Worm (Caenorhabditis elegans) whole organism, L4 larva: ENCODE results near the gene ntp-1.

Source experiments
- F37D6.2 ChIP-seq: sonication (generic microtip); optimal IDR thresholded peaks from 2 replicates; lab custom pipeline; 2016; ENCODE audit warnings: mild to moderate bottlenecking, missing genetic modification characterization, missing compliant biosample characterization
- F44E2.7 ChIP-seq: fragments of 200-800 bp; sonication (Bioruptor generic); IDR thresholded peaks from 2 replicates; pipeline ENCODE4 v2.1.2; 2022; ENCODE audit warnings: missing genetic modification characterization, missing compliant biosample characterization
- F49E8.2 ChIP-seq: sonication (generic microtip); optimal IDR thresholded peaks from 2 replicates; lab custom pipeline; 2016; ENCODE audit warnings: missing compliant biosample characterization, mild to moderate bottlenecking, missing genetic modification characterization, borderline replicate concordance
- R02D3.7 ChIP-seq: fragments of 150-350 bp; sonication (generic microtip); optimal IDR thresholded peaks from 3 replicates; lab custom pipeline; 2014; ENCODE audit warnings: missing biosample characterization, missing genetic modification characterization
- T20F7.1 ChIP-seq: fragments of 200-800 bp; sonication (Bioruptor generic); optimal IDR thresholded peaks from 2 replicates; lab custom pipeline; 2018; ENCODE audit warnings: mild to moderate bottlenecking, missing genetic modification characterization, missing compliant biosample characterization
- Y5F2A.4 ChIP-seq: fragments of 200-800 bp; sonication (Bioruptor generic); optimal IDR thresholded peaks from 2 replicates; lab custom pipeline; 2018; ENCODE audit warnings: mild to moderate bottlenecking, missing genetic modification characterization, missing compliant biosample characterization
- Y75B8A.6 ChIP-seq: fragments of 200-800 bp; sonication (Bioruptor generic); IDR thresholded peaks from 2 replicates; pipeline ENCODE4 v1.3.6; 2022; ENCODE audit warnings: missing genetic modification reagents, missing genetic modification characterization, missing compliant biosample characterization
- arid-1 ChIP-seq: fragments of 200-800 bp; sonication (Bioruptor generic); conservative IDR thresholded peaks from 2 replicates; pipeline ENCODE4 v1.3.6; 2022; ENCODE audit warnings: missing genetic modification reagents, missing genetic modification characterization, missing compliant biosample characterization
- ceh-44 ChIP-seq: fragments of 200-800 bp; sonication (Bioruptor generic); IDR thresholded peaks from 2 replicates; pipeline ENCODE4 v1.3.6; 2022; ENCODE audit warnings: missing genetic modification reagents, missing genetic modification characterization, missing compliant biosample characterization
- ces-1 ChIP-seq: fragments of 150-350 bp; sonication (generic microtip); optimal IDR thresholded peaks from 4 replicates; lab custom pipeline; 2014; ENCODE audit warnings: missing biosample characterization, missing genetic modification reagents, missing genetic modification characterization
- cey-2 ChIP-seq: sonication (generic microtip); optimal IDR thresholded peaks from 3 replicates; lab custom pipeline; 2017; ENCODE audit warnings: missing genetic modification characterization, mild to moderate bottlenecking, missing compliant biosample characterization, antibody characterized with exemption, borderline replicate concordance; ENCODE audit not compliant: insufficient read depth
- daf-16 ChIP-seq, 3 experiments: sonication (generic microtip); optimal IDR thresholded peaks; 2 replicates each; lab custom pipeline; 2016 to 2017; ENCODE audit warnings: missing genetic modification characterization in 3 of 3, missing genetic modification reagents in 3 of 3, mild to moderate bottlenecking in 2 of 3, missing compliant biosample characterization in 2 of 3, missing biosample characterization in 1 of 3, moderate library complexity in 1 of 3
- daf-19 ChIP-seq: fragments of 200-800 bp; sonication (Bioruptor generic); conservative IDR thresholded peaks from 2 replicates; pipeline ENCODE4 v1.3.6; 2022; ENCODE audit warnings: missing genetic modification characterization, missing compliant biosample characterization
- dmd-6 ChIP-seq: fragments of 200-800 bp; sonication (Bioruptor generic); IDR thresholded peaks from 2 replicates; pipeline ENCODE4 v1.3.6; 2022; ENCODE audit warnings: missing genetic modification reagents, missing genetic modification characterization, missing compliant biosample characterization
- dmd-8 ChIP-seq: fragments of 200-800 bp; sonication (Bioruptor generic); IDR thresholded peaks from 2 replicates; pipeline ENCODE4 v1.3.6; 2022; ENCODE audit warnings: missing genetic modification characterization, missing compliant biosample characterization
- dmd-9 ChIP-seq: fragments of 200-800 bp; sonication (Bioruptor generic); IDR thresholded peaks from 2 replicates; pipeline ENCODE4 v1.3.6; 2022; ENCODE audit warnings: missing genetic modification reagents, missing genetic modification characterization, missing compliant biosample characterization
- duxl-1 ChIP-seq: sonication (generic microtip); optimal IDR thresholded peaks from 2 replicates; lab custom pipeline; 2016; ENCODE audit warnings: mild to moderate bottlenecking, missing genetic modification characterization, moderate library complexity, missing compliant biosample characterization; ENCODE audit not compliant: poor library complexity
- dve-1 ChIP-seq: sonication (generic microtip); optimal IDR thresholded peaks from 2 replicates; lab custom pipeline; 2017; ENCODE audit warnings: antibody characterized with exemption, mild to moderate bottlenecking, missing genetic modification characterization, missing compliant biosample characterization; ENCODE audit not compliant: insufficient read depth
- fos-1 ChIP-seq: fragments of 150-350 bp; optimal IDR thresholded peaks from 2 replicates; lab custom pipeline; 2014; ENCODE audit warnings: missing biosample characterization, missing genetic modification characterization
- gei-8 ChIP-seq: fragments of 200-800 bp; sonication (Bioruptor generic); optimal IDR thresholded peaks from 2 replicates; lab custom pipeline; 2018; ENCODE audit warnings: mild to moderate bottlenecking, missing genetic modification characterization, missing compliant biosample characterization
- hlh-11 ChIP-seq: fragments of 200-800 bp; sonication (Bioruptor generic); optimal IDR thresholded peaks from 2 replicates; lab custom pipeline; 2018; ENCODE audit warnings: mild to moderate bottlenecking, missing genetic modification characterization, missing compliant biosample characterization
- hlh-30 ChIP-seq: sonication (generic microtip); optimal IDR thresholded peaks from 2 replicates; lab custom pipeline; 2017; ENCODE audit warnings: antibody characterized with exemption, mild to moderate bottlenecking, missing genetic modification characterization, missing compliant biosample characterization; ENCODE audit not compliant: insufficient read depth
- lim-7 ChIP-seq: fragments of 200-800 bp; sonication (Bioruptor generic); IDR thresholded peaks from 2 replicates; pipeline ENCODE4 v1.3.6; 2022; ENCODE audit warnings: missing genetic modification characterization, missing compliant biosample characterization
- lin-38 ChIP-seq: fragments of 200-800 bp; sonication (Bioruptor generic); IDR thresholded peaks from 2 replicates; pipeline ENCODE4 v1.3.6; 2022; ENCODE audit warnings: missing genetic modification reagents, missing genetic modification characterization, missing compliant biosample characterization
- lin-39 ChIP-seq: fragments of 150-350 bp; optimal IDR thresholded peaks from 2 replicates; lab custom pipeline; 2014; ENCODE audit warnings: missing biosample characterization, missing genetic modification reagents, missing genetic modification characterization
- mdl-1 ChIP-seq, 2 experiments: fragments of 150-350 bp in 1 of 2; sonication (generic microtip) in 1 of 2; optimal IDR thresholded peaks; 2 replicates each; lab custom pipeline; 2014 to 2017; ENCODE audit warnings: missing biosample characterization in 2 of 2, missing genetic modification characterization in 2 of 2
- mdt-29 ChIP-seq: fragments of 200-800 bp; sonication (Bioruptor generic); IDR thresholded peaks from 2 replicates; pipeline ENCODE4 v1.3.6; 2022; ENCODE audit warnings: missing genetic modification reagents, missing genetic modification characterization, missing compliant biosample characterization
- mep-1 ChIP-seq: fragments of 150-350 bp; sonication (generic microtip); optimal IDR thresholded peaks from 3 replicates; lab custom pipeline; 2014; ENCODE audit warnings: missing biosample characterization, missing genetic modification characterization
- mes-2 ChIP-seq: sonication (generic microtip); optimal IDR thresholded peaks from 2 replicates; lab custom pipeline; 2016; ENCODE audit warnings: missing genotype, mild to moderate bottlenecking, missing genetic modification characterization, missing compliant biosample characterization; ENCODE audit not compliant: poor library complexity, severe bottlenecking
- mxl-3 ChIP-seq: fragments of 200-800 bp; sonication (Bioruptor generic); optimal IDR thresholded peaks from 2 replicates; lab custom pipeline; 2018; ENCODE audit warnings: mild to moderate bottlenecking, missing genetic modification characterization, missing compliant biosample characterization
- nhr-102 ChIP-seq: sonication (generic microtip); optimal IDR thresholded peaks from 2 replicates; lab custom pipeline; 2016; ENCODE audit warnings: mild to moderate bottlenecking, missing genetic modification characterization, moderate library complexity, missing compliant biosample characterization
- nhr-237 ChIP-seq: sonication (generic microtip); optimal IDR thresholded peaks from 2 replicates; lab custom pipeline; 2017; ENCODE audit warnings: missing biosample characterization, missing genetic modification characterization
- nhr-25 ChIP-seq: sonication (generic microtip); optimal IDR thresholded peaks from 2 replicates; lab custom pipeline; 2017; ENCODE audit warnings: missing genetic modification characterization, mild to moderate bottlenecking, missing compliant biosample characterization, antibody characterized with exemption, moderate library complexity, borderline replicate concordance; ENCODE audit not compliant: insufficient read depth
- nhr-28 ChIP-seq: fragments of 150-350 bp; optimal IDR thresholded peaks from 2 replicates; lab custom pipeline; 2014; ENCODE audit warnings: missing biosample characterization, missing genetic modification characterization
- nhr-77 ChIP-seq: fragments of 150-350 bp; optimal IDR thresholded peaks from 2 replicates; lab custom pipeline; 2014; ENCODE audit warnings: missing biosample characterization, missing genetic modification characterization
- pha-4 ChIP-seq, 2 experiments: fragments of 150-350 bp in 1 of 2; fragments of 200-800 bp in 1 of 2; sonication (Bioruptor generic) in 1 of 2; IDR thresholded peaks in 1 of 2; optimal IDR thresholded peaks in 1 of 2; 2 replicates each; pipeline versions ENCODE4 v1.3.6 to Lab custom; 2014 to 2022; ENCODE audit warnings: missing genetic modification characterization in 2 of 2, missing genetic modification reagents in 2 of 2, missing biosample characterization in 1 of 2, missing compliant biosample characterization in 1 of 2
- skn-1 ChIP-seq: fragments of 150-350 bp; optimal IDR thresholded peaks from 2 replicates; lab custom pipeline; 2014; ENCODE audit warnings: missing biosample characterization, missing genetic modification characterization
- snpc-1.2 ChIP-seq: fragments of 200-800 bp; sonication (Bioruptor generic); IDR thresholded peaks from 2 replicates; pipeline ENCODE4 v1.3.6; 2022; ENCODE audit warnings: missing genetic modification reagents, missing genetic modification characterization, missing compliant biosample characterization
- snpc-4 ChIP-seq: fragments of 150-350 bp; optimal IDR thresholded peaks from 2 replicates; lab custom pipeline; 2014; ENCODE audit warnings: missing biosample characterization, missing genetic modification characterization
- spr-3 ChIP-seq: fragments of 200-800 bp; sonication (Bioruptor generic); optimal IDR thresholded peaks from 2 replicates; lab custom pipeline; 2018; ENCODE audit warnings: mild to moderate bottlenecking, missing genetic modification characterization, missing compliant biosample characterization
- unc-62 ChIP-seq, 3 experiments: fragments of 150-350 bp in 1 of 3; sonication (generic microtip); optimal IDR thresholded peaks in 2 of 3; peaks in 1 of 3; 1 replicate in 1 of 3; 2 replicates in 2 of 3; lab custom pipeline; 2014 to 2017; ENCODE audit warnings: missing biosample characterization in 3 of 3, missing genetic modification characterization in 3 of 3, missing genetic modification reagents in 3 of 3, missing genotype in 1 of 3
- vab-7 ChIP-seq: fragments of 200-800 bp; sonication (Bioruptor generic); IDR thresholded peaks from 2 replicates; pipeline ENCODE4 v1.3.6; 2022; ENCODE audit warnings: missing genetic modification reagents, missing genetic modification characterization, missing compliant biosample characterization
- zag-1 ChIP-seq: fragments of 150-350 bp; optimal IDR thresholded peaks from 2 replicates; lab custom pipeline; 2014; ENCODE audit warnings: missing biosample characterization, missing genetic modification characterization
- zip-11 ChIP-seq: fragments of 200-800 bp; sonication (Bioruptor generic); IDR thresholded peaks from 2 replicates; pipeline ENCODE4 v1.3.6; 2022; ENCODE audit warnings: missing genetic modification characterization, missing compliant biosample characterization
- ztf-7 ChIP-seq: fragments of 150-350 bp; optimal IDR thresholded peaks from 2 replicates; lab custom pipeline; 2014; ENCODE audit warnings: missing biosample characterization, missing genetic modification characterization

Gene ntp-1

ce11 chrIV:7785506-7786065 lies 9.0 kb downstream of the ntp-1 start, which contains the start of gene tag-322 (continued):
- TF ChIP-seq nhr-237 (no peak), R02D3.7 (tag; lab: Kevin White, UChicago) (no peak), mdt-29 (GFP tag; lab: Robert Waterston, UW) (no peak), lin-38 (GFP tag; lab: Robert Waterston, UW) (peak; percentile 96), gei-8 (GFP tag; lab: Kevin White, UChicago) (no peak), spr-3 (GFP tag; lab: Kevin White, UChicago) (no peak), Y5F2A.4 (GFP tag; lab: Kevin White, UChicago) (no peak), arid-1 (GFP tag; lab: Robert Waterston, UW) (0 out of 2 replicates have a peak, but pooled peaks have one; percentile 32), snpc-1.2 (GFP tag; lab: Robert Waterston, UW) (no peak), pha-4 (GFP tag; IDR thresholded peaks at IDR 0.05; lab: Robert Waterston, UW) (no peak), pha-4 (tag; optimal IDR thresholded peaks at IDR 0.05; lab: Kevin White, UChicago) (peak; percentile 18), nhr-25 (tag; lab: Kevin White, UChicago) (no peak), ztf-7 (tag; lab: Kevin White, UChicago) (peak; percentile 11), Y75B8A.6 (GFP tag; lab: Robert Waterston, UW) (no peak), mxl-3 (GFP tag; lab: Kevin White, UChicago) (no peak), lin-39 (no peak), T20F7.1 (GFP tag; lab: Kevin White, UChicago) (peak; percentile 47), zip-11 (GFP tag; lab: Robert Waterston, UW) (no peak), skn-1 (tag; lab: Kevin White, UChicago) (no peak), daf-19 (GFP tag; lab: Robert Waterston, UW) (no peak), F49E8.2 (tag; lab: Kevin White, UChicago) (no peak)

- peak; percentile 28 for TF ChIP-seq mes-2 (tag; lab: Kevin White, UChicago)
- TF ChIP-seq duxl-1: no peak
- TF ChIP-seq zip-11 (GFP tag; lab: Robert Waterston, UW): no peak
- no peak for TF ChIP-seq daf-16 (GFP tag; optimal IDR thresholded peaks at IDR 0.05; lab: Kevin White, UChicago)
- peak; percentile 82 for TF ChIP-seq daf-16 (tag; optimal IDR thresholded peaks at IDR 0.05; lab: Kevin White, UChicago)
- TF ChIP-seq hlh-30: peak; percentile 49
- TF ChIP-seq vab-7 (GFP tag; lab: Robert Waterston, UW): no peak
- peak; percentile 36 for TF ChIP-seq hlh-11 (tag; lab: Kevin White, UChicago)
- TF ChIP-seq nhr-102: no peak
- TF ChIP-seq snpc-4: no peak
- no peak for TF ChIP-seq spr-3 (GFP tag; lab: Kevin White, UChicago)
- no peak for TF ChIP-seq F37D6.2 (tag; lab: Kevin White, UChicago)
- TF ChIP-seq nhr-28 (tag; lab: Kevin White, UChicago): peak; percentile 75
- no peak for TF ChIP-seq T20F7.1 (GFP tag; lab: Kevin White, UChicago)
- TF ChIP-seq fos-1: no peak
- TF ChIP-seq dmd-6 (GFP tag; lab: Robert Waterston, UW): peak; percentile 60
- TF ChIP-seq mep-1 (tag; lab: Kevin White, UChicago): no peak
- TF ChIP-seq cey-2 (tag; lab: Kevin White, UChicago): no peak
- no peak for TF ChIP-seq zag-1
- TF ChIP-seq dmd-8 (GFP tag; lab: Robert Waterston, UW): no peak
- no peak for TF ChIP-seq unc-62 (GFP tag; optimal IDR thresholded peaks at IDR 0.05 in 1 of 2; lab: Kevin White, UChicago)
- TF ChIP-seq unc-62 (tag; optimal IDR thresholded peaks at IDR 0.05; lab: Kevin White, UChicago): no peak
- no peak for TF ChIP-seq mdl-1 (tag; optimal IDR thresholded peaks at IDR 0.05; lab: Kevin White, UChicago)
- TF ChIP-seq lim-7: no peak
- no peak for TF ChIP-seq R02D3.7 (tag; lab: Kevin White, UChicago)
- TF ChIP-seq F44E2.7: no peak
- peak; percentile 32 for TF ChIP-seq nhr-77 (tag; lab: Kevin White, UChicago)
- peak; percentile 62 for TF ChIP-seq dve-1 (tag; lab: Kevin White, UChicago)
- TF ChIP-seq dmd-9: no peak
- no peak for TF ChIP-seq ceh-44 (GFP tag; lab: Robert Waterston, UW)
- TF ChIP-seq ces-1 (GFP tag; lab: Kevin White, UChicago): no peak
Observed at ce11 chrIV:7783801-7784411, 10.7 kb downstream of the ntp-1 start, which contains the start of gene tag-321. Gene tag-321 (minus strand): TSS chrIV:7783851.
